Worm (Caenorhabditis elegans) whole organism, L4 larva: ENCODE data around the gene ZK154.1.

ENCODE experiments used
- D1046.2 ChIP-seq: fragments of 200-800 bp; sonication (Bioruptor generic); IDR thresholded peaks from 2 replicates; pipeline ENCODE4 v1.3.6; 2022; ENCODE audit warnings: missing genetic modification characterization, missing compliant biosample characterization
- F26F4.8 ChIP-seq: fragments of 200-800 bp; sonication (Bioruptor generic); conservative IDR thresholded peaks from 2 replicates; pipeline ENCODE4 v1.3.6; 2022; ENCODE audit warnings: missing genetic modification characterization, missing compliant biosample characterization
- F44E2.7 ChIP-seq: fragments of 200-800 bp; sonication (Bioruptor generic); IDR thresholded peaks from 2 replicates; pipeline ENCODE4 v2.1.2; 2022; ENCODE audit warnings: missing genetic modification characterization, missing compliant biosample characterization
- F49E8.2 ChIP-seq: sonication (generic microtip); optimal IDR thresholded peaks from 2 replicates; lab custom pipeline; 2016; ENCODE audit warnings: missing compliant biosample characterization, mild to moderate bottlenecking, missing genetic modification characterization, borderline replicate concordance
- R02D3.7 ChIP-seq: fragments of 150-350 bp; sonication (generic microtip); optimal IDR thresholded peaks from 3 replicates; lab custom pipeline; 2014; ENCODE audit warnings: missing biosample characterization, missing genetic modification characterization
- T20F7.1 ChIP-seq: fragments of 200-800 bp; sonication (Bioruptor generic); optimal IDR thresholded peaks from 2 replicates; lab custom pipeline; 2018; ENCODE audit warnings: mild to moderate bottlenecking, missing genetic modification characterization, missing compliant biosample characterization
- Y105C5A.15 ChIP-seq: fragments of 200-800 bp; sonication (Bioruptor generic); IDR thresholded peaks from 2 replicates; pipeline ENCODE4 v1.3.6; 2022; ENCODE audit warnings: missing genetic modification characterization, missing compliant biosample characterization
- Y48G9A.11 ChIP-seq: fragments of 200-800 bp; sonication (Bioruptor generic); IDR thresholded peaks from 2 replicates; pipeline ENCODE4 v1.3.6; 2022; ENCODE audit warnings: missing genetic modification reagents, missing genetic modification characterization, missing compliant biosample characterization
- Y5F2A.4 ChIP-seq: fragments of 200-800 bp; sonication (Bioruptor generic); optimal IDR thresholded peaks from 2 replicates; lab custom pipeline; 2018; ENCODE audit warnings: mild to moderate bottlenecking, missing genetic modification characterization, missing compliant biosample characterization
- Y75B8A.6 ChIP-seq: fragments of 200-800 bp; sonication (Bioruptor generic); IDR thresholded peaks from 2 replicates; pipeline ENCODE4 v1.3.6; 2022; ENCODE audit warnings: missing genetic modification reagents, missing genetic modification characterization, missing compliant biosample characterization
- aha-1 ChIP-seq: fragments of 150-350 bp; peaks from one replicate; lab custom pipeline; 2014; ENCODE audit warnings: missing biosample characterization, missing genetic modification characterization
- arid-1 ChIP-seq: fragments of 200-800 bp; sonication (Bioruptor generic); conservative IDR thresholded peaks from 2 replicates; pipeline ENCODE4 v1.3.6; 2022; ENCODE audit warnings: missing genetic modification reagents, missing genetic modification characterization, missing compliant biosample characterization
- ceh-20 ChIP-seq: fragments of 200-800 bp; sonication (Bioruptor generic); IDR thresholded peaks from 2 replicates; pipeline ENCODE4 v1.3.6; 2022; ENCODE audit warnings: missing genetic modification reagents, missing genetic modification characterization, missing compliant biosample characterization
- ceh-28 ChIP-seq: fragments of 150-350 bp; optimal IDR thresholded peaks from 2 replicates; lab custom pipeline; 2014; ENCODE audit warnings: missing biosample characterization, missing genetic modification reagents, missing genetic modification characterization
- ceh-44 ChIP-seq: fragments of 200-800 bp; sonication (Bioruptor generic); IDR thresholded peaks from 2 replicates; pipeline ENCODE4 v1.3.6; 2022; ENCODE audit warnings: missing genetic modification reagents, missing genetic modification characterization, missing compliant biosample characterization
- ceh-62 ChIP-seq: sonication (generic microtip); optimal IDR thresholded peaks from 2 replicates; lab custom pipeline; 2017; ENCODE audit warnings: missing biosample characterization, missing genetic modification characterization
- ceh-82 ChIP-seq: sonication (generic microtip); optimal IDR thresholded peaks from 2 replicates; lab custom pipeline; 2017; ENCODE audit warnings: missing biosample characterization, missing genetic modification characterization
- ces-1 ChIP-seq: fragments of 150-350 bp; sonication (generic microtip); optimal IDR thresholded peaks from 4 replicates; lab custom pipeline; 2014; ENCODE audit warnings: missing biosample characterization, missing genetic modification reagents, missing genetic modification characterization
- daf-16 ChIP-seq, 3 experiments: sonication (generic microtip); optimal IDR thresholded peaks; 2 replicates each; lab custom pipeline; 2016 to 2017; ENCODE audit warnings: missing genetic modification characterization in 3 of 3, missing genetic modification reagents in 3 of 3, mild to moderate bottlenecking in 2 of 3, missing compliant biosample characterization in 2 of 3, missing biosample characterization in 1 of 3, moderate library complexity in 1 of 3
- daf-19 ChIP-seq: fragments of 200-800 bp; sonication (Bioruptor generic); conservative IDR thresholded peaks from 2 replicates; pipeline ENCODE4 v1.3.6; 2022; ENCODE audit warnings: missing genetic modification characterization, missing compliant biosample characterization
- dmd-8 ChIP-seq: fragments of 200-800 bp; sonication (Bioruptor generic); IDR thresholded peaks from 2 replicates; pipeline ENCODE4 v1.3.6; 2022; ENCODE audit warnings: missing genetic modification characterization, missing compliant biosample characterization
- duxl-1 ChIP-seq: sonication (generic microtip); optimal IDR thresholded peaks from 2 replicates; lab custom pipeline; 2016; ENCODE audit warnings: mild to moderate bottlenecking, missing genetic modification characterization, moderate library complexity, missing compliant biosample characterization; ENCODE audit not compliant: poor library complexity
- egl-43 ChIP-seq: fragments of 200-800 bp; sonication (Bioruptor generic); IDR thresholded peaks from 2 replicates; pipeline ENCODE4 v1.3.6; 2022; ENCODE audit warnings: missing genetic modification reagents, missing genetic modification characterization, missing compliant biosample characterization
- fos-1 ChIP-seq: fragments of 150-350 bp; optimal IDR thresholded peaks from 2 replicates; lab custom pipeline; 2014; ENCODE audit warnings: missing biosample characterization, missing genetic modification characterization
- gei-8 ChIP-seq: fragments of 200-800 bp; sonication (Bioruptor generic); optimal IDR thresholded peaks from 2 replicates; lab custom pipeline; 2018; ENCODE audit warnings: mild to moderate bottlenecking, missing genetic modification characterization, missing compliant biosample characterization
- hif-1 ChIP-seq, 2 experiments: sonication (generic microtip); optimal IDR thresholded peaks; 2 replicates each; lab custom pipeline; 2016 to 2017; ENCODE audit warnings: missing compliant biosample characterization in 2 of 2, missing genetic modification characterization in 2 of 2, missing genetic modification reagents in 2 of 2, missing genotype in 2 of 2, mild to moderate bottlenecking in 1 of 2
- hlh-11 ChIP-seq: fragments of 200-800 bp; sonication (Bioruptor generic); optimal IDR thresholded peaks from 2 replicates; lab custom pipeline; 2018; ENCODE audit warnings: mild to moderate bottlenecking, missing genetic modification characterization, missing compliant biosample characterization
- hmg-1.1 ChIP-seq: fragments of 200-800 bp; sonication (Bioruptor generic); IDR thresholded peaks from 2 replicates; pipeline ENCODE4 v1.3.6; 2022; ENCODE audit warnings: missing genetic modification reagents, missing genetic modification characterization, missing compliant biosample characterization
- jun-1 ChIP-seq: fragments of 150-350 bp; optimal IDR thresholded peaks from 2 replicates; lab custom pipeline; 2014; ENCODE audit warnings: missing biosample characterization, missing genetic modification reagents, missing genetic modification characterization
- lin-13 ChIP-seq: fragments of 150-350 bp; optimal IDR thresholded peaks from 2 replicates; lab custom pipeline; 2014; ENCODE audit warnings: missing biosample characterization, missing genetic modification reagents, missing genetic modification characterization
- lin-15B ChIP-seq: fragments of 150-350 bp; sonication (generic microtip); optimal IDR thresholded peaks from 3 replicates; lab custom pipeline; 2014; ENCODE audit warnings: missing biosample characterization, missing genetic modification characterization
- lir-3 ChIP-seq: sonication (generic microtip); optimal IDR thresholded peaks from 2 replicates; lab custom pipeline; 2016; ENCODE audit warnings: mild to moderate bottlenecking, missing genetic modification characterization, missing compliant biosample characterization
- madf-9 ChIP-seq: fragments of 200-800 bp; sonication (Bioruptor generic); conservative IDR thresholded peaks from 2 replicates; pipeline ENCODE4 v1.3.6; 2022; ENCODE audit warnings: missing genetic modification reagents, missing genetic modification characterization, missing compliant biosample characterization
- mdt-29 ChIP-seq: fragments of 200-800 bp; sonication (Bioruptor generic); IDR thresholded peaks from 2 replicates; pipeline ENCODE4 v1.3.6; 2022; ENCODE audit warnings: missing genetic modification reagents, missing genetic modification characterization, missing compliant biosample characterization
- mes-2 ChIP-seq: sonication (generic microtip); optimal IDR thresholded peaks from 2 replicates; lab custom pipeline; 2016; ENCODE audit warnings: missing genotype, mild to moderate bottlenecking, missing genetic modification characterization, missing compliant biosample characterization; ENCODE audit not compliant: poor library complexity, severe bottlenecking
- mxl-2 ChIP-seq: fragments of 200-800 bp; sonication (Bioruptor generic); conservative IDR thresholded peaks from 2 replicates; pipeline ENCODE4 v1.3.6; 2022; ENCODE audit warnings: missing genetic modification reagents, missing genetic modification characterization, missing compliant biosample characterization
- nhr-11 ChIP-seq: fragments of 150-350 bp; optimal IDR thresholded peaks from 2 replicates; lab custom pipeline; 2014; ENCODE audit warnings: missing biosample characterization, missing genetic modification characterization
- nhr-237 ChIP-seq: sonication (generic microtip); optimal IDR thresholded peaks from 2 replicates; lab custom pipeline; 2017; ENCODE audit warnings: missing biosample characterization, missing genetic modification characterization
- nhr-48 ChIP-seq: sonication (generic microtip); optimal IDR thresholded peaks from 2 replicates; lab custom pipeline; 2016; ENCODE audit warnings: mild to moderate bottlenecking, missing genetic modification characterization, missing compliant biosample characterization
- nhr-6 ChIP-seq: fragments of 150-350 bp; optimal IDR thresholded peaks from 2 replicates; lab custom pipeline; 2014; ENCODE audit warnings: missing biosample characterization, missing genetic modification characterization
- pha-4 ChIP-seq, 2 experiments: fragments of 150-350 bp in 1 of 2; fragments of 200-800 bp in 1 of 2; sonication (Bioruptor generic) in 1 of 2; IDR thresholded peaks in 1 of 2; optimal IDR thresholded peaks in 1 of 2; 2 replicates each; pipeline versions ENCODE4 v1.3.6 to Lab custom; 2014 to 2022; ENCODE audit warnings: missing genetic modification characterization in 2 of 2, missing genetic modification reagents in 2 of 2, missing biosample characterization in 1 of 2, missing compliant biosample characterization in 1 of 2
- php-3 ChIP-seq: fragments of 200-800 bp; sonication (Bioruptor generic); IDR thresholded peaks from 2 replicates; pipeline ENCODE4 v1.3.6; 2022; ENCODE audit warnings: missing genetic modification reagents, missing genetic modification characterization, missing compliant biosample characterization
- set-16 ChIP-seq: fragments of 200-800 bp; sonication (Bioruptor generic); IDR thresholded peaks from 2 replicates; pipeline ENCODE4 v1.3.6; 2022; ENCODE audit warnings: missing genetic modification reagents, missing genetic modification characterization, missing compliant biosample characterization
- snpc-1.2 ChIP-seq: fragments of 200-800 bp; sonication (Bioruptor generic); IDR thresholded peaks from 2 replicates; pipeline ENCODE4 v1.3.6; 2022; ENCODE audit warnings: missing genetic modification reagents, missing genetic modification characterization, missing compliant biosample characterization
- snpc-4 ChIP-seq: fragments of 150-350 bp; optimal IDR thresholded peaks from 2 replicates; lab custom pipeline; 2014; ENCODE audit warnings: missing biosample characterization, missing genetic modification characterization
- spr-1 ChIP-seq: sonication (generic microtip); optimal IDR thresholded peaks from 2 replicates; lab custom pipeline; 2016; ENCODE audit warnings: mild to moderate bottlenecking, missing genetic modification characterization, missing compliant biosample characterization
- unc-130 ChIP-seq: sonication (generic microtip); optimal IDR thresholded peaks from 2 replicates; lab custom pipeline; 2016; ENCODE audit warnings: missing genetic modification reagents, missing genetic modification characterization, missing compliant biosample characterization
- unc-39 ChIP-seq: sonication (generic microtip); optimal IDR thresholded peaks from 2 replicates; lab custom pipeline; 2017; ENCODE audit warnings: missing biosample characterization, missing genetic modification characterization
- vab-7 ChIP-seq: fragments of 200-800 bp; sonication (Bioruptor generic); IDR thresholded peaks from 2 replicates; pipeline ENCODE4 v1.3.6; 2022; ENCODE audit warnings: missing genetic modification reagents, missing genetic modification characterization, missing compliant biosample characterization
- zip-2 ChIP-seq: fragments of 150-350 bp; optimal IDR thresholded peaks from 2 replicates; lab custom pipeline; 2014; ENCODE audit warnings: missing biosample characterization, missing genetic modification characterization
- ztf-11 ChIP-seq: fragments of 150-350 bp; optimal IDR thresholded peaks from 2 replicates; lab custom pipeline; 2014; ENCODE audit warnings: missing biosample characterization, missing genetic modification characterization

The ZK154.1 gene

ce11 chrX:7787885-7788353, 8.5 kb downstream of the ZK154.1 start, which contains the start of gene ZK154.5 (continued):
- TF ChIP-seq ceh-20 (GFP tag; lab: Robert Waterston, UW) = no peak
- TF ChIP-seq Y105C5A.15 (GFP tag; lab: Robert Waterston, UW) = no peak
- TF ChIP-seq F26F4.8 (GFP tag; lab: Robert Waterston, UW) = no peak
- TF ChIP-seq snpc-4 (tag; lab: Kevin White, UChicago) = no peak
- TF ChIP-seq hif-1 (tag; optimal IDR thresholded peaks at IDR 0.05; lab: Kevin White, UChicago) = peak in 1 of 2 experiments; percentile 18
- TF ChIP-seq ztf-11 (tag; lab: Kevin White, UChicago) = no peak
- TF ChIP-seq Y75B8A.6 (GFP tag; lab: Robert Waterston, UW) = no peak
- TF ChIP-seq set-16 (GFP tag; lab: Robert Waterston, UW) = no peak
- no peak for TF ChIP-seq daf-16 (GFP tag; optimal IDR thresholded peaks at IDR 0.05; lab: Kevin White, UChicago)
- peak; percentile 53 for TF ChIP-seq daf-16 (tag; optimal IDR thresholded peaks at IDR 0.05; lab: Kevin White, UChicago)
- no peak for TF ChIP-seq ceh-44
- TF ChIP-seq hmg-1.1 = peak; percentile 51
- TF ChIP-seq ceh-28 (tag; lab: Kevin White, UChicago) = peak; percentile 10
- no peak for TF ChIP-seq unc-39 (tag; lab: Kevin White, UChicago)
- TF ChIP-seq aha-1 = no peak
- TF ChIP-seq vab-7 (GFP tag; lab: Robert Waterston, UW) = no peak
- TF ChIP-seq mes-2 (tag; lab: Kevin White, UChicago) = peak; percentile 24
- TF ChIP-seq nhr-48 = peak; percentile 1
- TF ChIP-seq pha-4 (GFP tag; IDR thresholded peaks at IDR 0.05; lab: Robert Waterston, UW) = no peak
- TF ChIP-seq pha-4 (tag; optimal IDR thresholded peaks at IDR 0.05; lab: Kevin White, UChicago) = peak; percentile 42
- TF ChIP-seq F49E8.2 = no peak
- TF ChIP-seq gei-8 (GFP tag; lab: Kevin White, UChicago) = no peak
- TF ChIP-seq ceh-62 = no peak
- TF ChIP-seq lin-15B (tag; lab: Kevin White, UChicago) = no peak
- TF ChIP-seq Y5F2A.4 = no peak
- TF ChIP-seq T20F7.1 (GFP tag; lab: Kevin White, UChicago) = no peak
- no peak for TF ChIP-seq ceh-82 (tag; lab: Kevin White, UChicago)
- no peak for TF ChIP-seq R02D3.7
- TF ChIP-seq duxl-1 (tag; lab: Kevin White, UChicago) = no peak
- no peak for TF ChIP-seq Y48G9A.11 (GFP tag; lab: Robert Waterston, UW)
- TF ChIP-seq dmd-8 (GFP tag; lab: Robert Waterston, UW) = no peak
- no peak for TF ChIP-seq D1046.2 (GFP tag; lab: Robert Waterston, UW)
- TF ChIP-seq lir-3 (tag; lab: Kevin White, UChicago) = no peak
- no peak for TF ChIP-seq nhr-11 (tag; lab: Kevin White, UChicago)
- no peak for TF ChIP-seq F44E2.7
- TF ChIP-seq mxl-2 (GFP tag; lab: Robert Waterston, UW) = no peak
- TF ChIP-seq unc-130 (GFP tag; lab: Kevin White, UChicago) = no peak
- no peak; the same call in 1 of the 2 replicates for TF ChIP-seq arid-1
- TF ChIP-seq fos-1 (tag; lab: Kevin White, UChicago) = no peak
- TF ChIP-seq mdt-29 (GFP tag; lab: Robert Waterston, UW) = no peak
- TF ChIP-seq spr-1 (tag; lab: Kevin White, UChicago) = no peak
- TF ChIP-seq nhr-6 (tag; lab: Kevin White, UChicago) = no peak
- no peak for TF ChIP-seq nhr-237 (tag; lab: Kevin White, UChicago)
- peak; percentile 43 for TF ChIP-seq hlh-11
- TF ChIP-seq madf-9 = no peak
- TF ChIP-seq snpc-1.2 (GFP tag; lab: Robert Waterston, UW) = no peak
- TF ChIP-seq daf-19 (GFP tag; lab: Robert Waterston, UW) = no peak
- no peak for TF ChIP-seq jun-1 (tag; lab: Kevin White, UChicago)
- TF ChIP-seq lin-13 (GFP tag; lab: Kevin White, UChicago) = no peak
- no peak for TF ChIP-seq ces-1 (GFP tag; lab: Kevin White, UChicago)
- TF ChIP-seq php-3 (GFP tag; lab: Robert Waterston, UW) = no peak
- no peak for TF ChIP-seq egl-43 (GFP tag; lab: Robert Waterston, UW)
- no peak for TF ChIP-seq zip-2 (tag; lab: Kevin White, UChicago)
